Worm (Caenorhabditis elegans) whole organism, L4 larva: Measurements from ENCODE around the gene tbc-13.

Experiments
- D1046.2 ChIP-seq: fragments of 200-800 bp; sonication (Bioruptor generic); IDR thresholded peaks from 2 replicates; pipeline ENCODE4 v1.3.6; 2022; ENCODE audit warnings: missing genetic modification characterization, missing compliant biosample characterization
- F10B5.3 ChIP-seq: sonication (generic microtip); optimal IDR thresholded peaks from 2 replicates; lab custom pipeline; 2016; ENCODE audit warnings: mild to moderate bottlenecking, missing genetic modification characterization, missing compliant biosample characterization
- F37D6.2 ChIP-seq: sonication (generic microtip); optimal IDR thresholded peaks from 2 replicates; lab custom pipeline; 2016; ENCODE audit warnings: mild to moderate bottlenecking, missing genetic modification characterization, missing compliant biosample characterization
- R02D3.7 ChIP-seq: fragments of 150-350 bp; sonication (generic microtip); optimal IDR thresholded peaks from 3 replicates; lab custom pipeline; 2014; ENCODE audit warnings: missing biosample characterization, missing genetic modification characterization
- T26A8.4 ChIP-seq: fragments of 200-800 bp; sonication (Bioruptor generic); IDR thresholded peaks from 2 replicates; pipeline ENCODE4 v1.3.6; 2022; ENCODE audit warnings: missing genetic modification characterization, missing compliant biosample characterization
- ZK546.5 ChIP-seq, 2 experiments: sonication (generic microtip); optimal IDR thresholded peaks; 2 replicates each; lab custom pipeline; 2017; ENCODE audit warnings: missing biosample characterization in 2 of 2, missing genetic modification characterization in 2 of 2
- ama-1 ChIP-seq: fragments of 150-350 bp; optimal IDR thresholded peaks from 2 replicates; lab custom pipeline; 2014; ENCODE audit warnings: inconsistent platforms, mixed read lengths
- ceh-20 ChIP-seq: fragments of 200-800 bp; sonication (Bioruptor generic); IDR thresholded peaks from 2 replicates; pipeline ENCODE4 v1.3.6; 2022; ENCODE audit warnings: missing genetic modification reagents, missing genetic modification characterization, missing compliant biosample characterization
- ceh-44 ChIP-seq: fragments of 200-800 bp; sonication (Bioruptor generic); IDR thresholded peaks from 2 replicates; pipeline ENCODE4 v1.3.6; 2022; ENCODE audit warnings: missing genetic modification reagents, missing genetic modification characterization, missing compliant biosample characterization
- ceh-62 ChIP-seq: sonication (generic microtip); optimal IDR thresholded peaks from 2 replicates; lab custom pipeline; 2017; ENCODE audit warnings: missing biosample characterization, missing genetic modification characterization
- ces-1 ChIP-seq: fragments of 150-350 bp; sonication (generic microtip); optimal IDR thresholded peaks from 4 replicates; lab custom pipeline; 2014; ENCODE audit warnings: missing biosample characterization, missing genetic modification reagents, missing genetic modification characterization
- ctbp-1 ChIP-seq: fragments of 200-800 bp; sonication (Bioruptor generic); IDR thresholded peaks from 2 replicates; pipeline ENCODE4 v1.3.6; 2022; ENCODE audit warnings: missing genetic modification reagents, missing genetic modification characterization, missing compliant biosample characterization
- daf-16 ChIP-seq, 3 experiments: sonication (generic microtip); optimal IDR thresholded peaks; 2 replicates each; lab custom pipeline; 2016 to 2017; ENCODE audit warnings: missing genetic modification characterization in 3 of 3, missing genetic modification reagents in 3 of 3, mild to moderate bottlenecking in 2 of 3, missing compliant biosample characterization in 2 of 3, missing biosample characterization in 1 of 3, moderate library complexity in 1 of 3
- dmd-6 ChIP-seq: fragments of 200-800 bp; sonication (Bioruptor generic); IDR thresholded peaks from 2 replicates; pipeline ENCODE4 v1.3.6; 2022; ENCODE audit warnings: missing genetic modification reagents, missing genetic modification characterization, missing compliant biosample characterization
- dmd-9 ChIP-seq: fragments of 200-800 bp; sonication (Bioruptor generic); IDR thresholded peaks from 2 replicates; pipeline ENCODE4 v1.3.6; 2022; ENCODE audit warnings: missing genetic modification reagents, missing genetic modification characterization, missing compliant biosample characterization
- duxl-1 ChIP-seq: sonication (generic microtip); optimal IDR thresholded peaks from 2 replicates; lab custom pipeline; 2016; ENCODE audit warnings: mild to moderate bottlenecking, missing genetic modification characterization, moderate library complexity, missing compliant biosample characterization; ENCODE audit not compliant: poor library complexity
- egl-27 ChIP-seq: sonication (generic microtip); optimal IDR thresholded peaks from 3 replicates; lab custom pipeline; 2017; ENCODE audit warnings: missing biosample characterization, missing genetic modification reagents, missing genetic modification characterization
- egl-43 ChIP-seq: fragments of 200-800 bp; sonication (Bioruptor generic); IDR thresholded peaks from 2 replicates; pipeline ENCODE4 v1.3.6; 2022; ENCODE audit warnings: missing genetic modification reagents, missing genetic modification characterization, missing compliant biosample characterization
- fkh-10 ChIP-seq: fragments of 150-350 bp; optimal IDR thresholded peaks from 2 replicates; lab custom pipeline; 2014; ENCODE audit warnings: missing biosample characterization, missing genetic modification reagents, missing genetic modification characterization
- fos-1 ChIP-seq: fragments of 150-350 bp; optimal IDR thresholded peaks from 2 replicates; lab custom pipeline; 2014; ENCODE audit warnings: missing biosample characterization, missing genetic modification characterization
- gei-8 ChIP-seq: fragments of 200-800 bp; sonication (Bioruptor generic); optimal IDR thresholded peaks from 2 replicates; lab custom pipeline; 2018; ENCODE audit warnings: mild to moderate bottlenecking, missing genetic modification characterization, missing compliant biosample characterization
- hif-1 ChIP-seq, 2 experiments: sonication (generic microtip); optimal IDR thresholded peaks; 2 replicates each; lab custom pipeline; 2016 to 2017; ENCODE audit warnings: missing compliant biosample characterization in 2 of 2, missing genetic modification characterization in 2 of 2, missing genetic modification reagents in 2 of 2, missing genotype in 2 of 2, mild to moderate bottlenecking in 1 of 2
- lin-1 ChIP-seq: fragments of 200-800 bp; sonication (Bioruptor generic); IDR thresholded peaks from 2 replicates; pipeline ENCODE4 v1.3.6; 2022; ENCODE audit warnings: missing genetic modification reagents, missing genetic modification characterization, missing compliant biosample characterization
- lin-39 ChIP-seq: fragments of 150-350 bp; optimal IDR thresholded peaks from 2 replicates; lab custom pipeline; 2014; ENCODE audit warnings: missing biosample characterization, missing genetic modification reagents, missing genetic modification characterization
- madf-5 ChIP-seq, 2 experiments: fragments of 200-800 bp; sonication (Bioruptor generic); IDR thresholded peaks; 2 replicates each; pipeline ENCODE4 v1.3.6; 2022; ENCODE audit warnings: missing compliant biosample characterization in 2 of 2, missing genetic modification characterization in 2 of 2
- madf-9 ChIP-seq: fragments of 200-800 bp; sonication (Bioruptor generic); conservative IDR thresholded peaks from 2 replicates; pipeline ENCODE4 v1.3.6; 2022; ENCODE audit warnings: missing genetic modification reagents, missing genetic modification characterization, missing compliant biosample characterization
- mdl-1 ChIP-seq, 2 experiments: fragments of 150-350 bp in 1 of 2; sonication (generic microtip) in 1 of 2; optimal IDR thresholded peaks; 2 replicates each; lab custom pipeline; 2014 to 2017; ENCODE audit warnings: missing biosample characterization in 2 of 2, missing genetic modification characterization in 2 of 2
- mep-1 ChIP-seq: fragments of 150-350 bp; sonication (generic microtip); optimal IDR thresholded peaks from 3 replicates; lab custom pipeline; 2014; ENCODE audit warnings: missing biosample characterization, missing genetic modification characterization
- mxl-2 ChIP-seq: fragments of 200-800 bp; sonication (Bioruptor generic); conservative IDR thresholded peaks from 2 replicates; pipeline ENCODE4 v1.3.6; 2022; ENCODE audit warnings: missing genetic modification reagents, missing genetic modification characterization, missing compliant biosample characterization
- mxl-3 ChIP-seq: fragments of 200-800 bp; sonication (Bioruptor generic); optimal IDR thresholded peaks from 2 replicates; lab custom pipeline; 2018; ENCODE audit warnings: mild to moderate bottlenecking, missing genetic modification characterization, missing compliant biosample characterization
- nhr-10 ChIP-seq: fragments of 150-350 bp; optimal IDR thresholded peaks from 2 replicates; lab custom pipeline; 2014; ENCODE audit warnings: missing biosample characterization, missing genetic modification characterization
- nhr-102 ChIP-seq: sonication (generic microtip); optimal IDR thresholded peaks from 2 replicates; lab custom pipeline; 2016; ENCODE audit warnings: mild to moderate bottlenecking, missing genetic modification characterization, moderate library complexity, missing compliant biosample characterization
- nhr-11 ChIP-seq: fragments of 150-350 bp; optimal IDR thresholded peaks from 2 replicates; lab custom pipeline; 2014; ENCODE audit warnings: missing biosample characterization, missing genetic modification characterization
- nhr-111 ChIP-seq: fragments of 200-800 bp; sonication (Bioruptor generic); optimal IDR thresholded peaks from 2 replicates; lab custom pipeline; 2018; ENCODE audit warnings: mild to moderate bottlenecking, missing genetic modification characterization, missing compliant biosample characterization
- nhr-42 ChIP-seq: fragments of 200-800 bp; sonication (Bioruptor generic); IDR thresholded peaks from 2 replicates; pipeline ENCODE4 v1.3.6; 2022; ENCODE audit warnings: missing genetic modification characterization, missing compliant biosample characterization
- nhr-48 ChIP-seq: sonication (generic microtip); optimal IDR thresholded peaks from 2 replicates; lab custom pipeline; 2016; ENCODE audit warnings: mild to moderate bottlenecking, missing genetic modification characterization, missing compliant biosample characterization
- nhr-6 ChIP-seq: fragments of 150-350 bp; optimal IDR thresholded peaks from 2 replicates; lab custom pipeline; 2014; ENCODE audit warnings: missing biosample characterization, missing genetic modification characterization
- nhr-76 ChIP-seq: fragments of 150-350 bp; optimal IDR thresholded peaks from 2 replicates; lab custom pipeline; 2014; ENCODE audit warnings: missing biosample characterization, missing genetic modification characterization
- pha-4 ChIP-seq, 2 experiments: fragments of 150-350 bp in 1 of 2; fragments of 200-800 bp in 1 of 2; sonication (Bioruptor generic) in 1 of 2; IDR thresholded peaks in 1 of 2; optimal IDR thresholded peaks in 1 of 2; 2 replicates each; pipeline versions ENCODE4 v1.3.6 to Lab custom; 2014 to 2022; ENCODE audit warnings: missing genetic modification characterization in 2 of 2, missing genetic modification reagents in 2 of 2, missing biosample characterization in 1 of 2, missing compliant biosample characterization in 1 of 2
- rbr-2 ChIP-seq: sonication (generic microtip); optimal IDR thresholded peaks from 2 replicates; lab custom pipeline; 2016; ENCODE audit warnings: missing genotype, missing genetic modification characterization, missing compliant biosample characterization
- saeg-2 ChIP-seq: fragments of 200-800 bp; sonication (Bioruptor generic); IDR thresholded peaks from 2 replicates; pipeline ENCODE4 v1.3.6; 2022; ENCODE audit warnings: missing genetic modification reagents, missing genetic modification characterization, missing compliant biosample characterization
- sdz-12 ChIP-seq: fragments of 200-800 bp; sonication (Bioruptor generic); optimal IDR thresholded peaks from 2 replicates; lab custom pipeline; 2018; ENCODE audit warnings: mild to moderate bottlenecking, missing genetic modification characterization, missing compliant biosample characterization
- set-16 ChIP-seq: fragments of 200-800 bp; sonication (Bioruptor generic); IDR thresholded peaks from 2 replicates; pipeline ENCODE4 v1.3.6; 2022; ENCODE audit warnings: missing genetic modification reagents, missing genetic modification characterization, missing compliant biosample characterization
- snpc-1.2 ChIP-seq: fragments of 200-800 bp; sonication (Bioruptor generic); IDR thresholded peaks from 2 replicates; pipeline ENCODE4 v1.3.6; 2022; ENCODE audit warnings: missing genetic modification reagents, missing genetic modification characterization, missing compliant biosample characterization
- spr-3 ChIP-seq: fragments of 200-800 bp; sonication (Bioruptor generic); optimal IDR thresholded peaks from 2 replicates; lab custom pipeline; 2018; ENCODE audit warnings: mild to moderate bottlenecking, missing genetic modification characterization, missing compliant biosample characterization
- unc-130 ChIP-seq: sonication (generic microtip); optimal IDR thresholded peaks from 2 replicates; lab custom pipeline; 2016; ENCODE audit warnings: missing genetic modification reagents, missing genetic modification characterization, missing compliant biosample characterization
- unc-62 ChIP-seq, 3 experiments: fragments of 150-350 bp in 1 of 3; sonication (generic microtip); optimal IDR thresholded peaks in 2 of 3; peaks in 1 of 3; 1 replicate in 1 of 3; 2 replicates in 2 of 3; lab custom pipeline; 2014 to 2017; ENCODE audit warnings: missing biosample characterization in 3 of 3, missing genetic modification characterization in 3 of 3, missing genetic modification reagents in 3 of 3, missing genotype in 1 of 3
- zag-1 ChIP-seq: fragments of 150-350 bp; optimal IDR thresholded peaks from 2 replicates; lab custom pipeline; 2014; ENCODE audit warnings: missing biosample characterization, missing genetic modification characterization
- zip-11 ChIP-seq: fragments of 200-800 bp; sonication (Bioruptor generic); IDR thresholded peaks from 2 replicates; pipeline ENCODE4 v1.3.6; 2022; ENCODE audit warnings: missing genetic modification characterization, missing compliant biosample characterization

Gene tbc-13

ce11 chrX:12510148-12510785 lies 25.4 kb downstream of the tbc-13 start (continued):
- TF ChIP-seq nhr-111 (GFP tag; lab: Kevin White, UChicago) (no peak), ctbp-1 (GFP tag; lab: Robert Waterston, UW) (peak; percentile 42; the same call in 1 of the 2 replicates), nhr-102 (tag; lab: Kevin White, UChicago) (no peak), mdl-1 (tag; optimal IDR thresholded peaks at IDR 0.05; lab: Kevin White, UChicago) (peak in 1 of 2 experiments; percentile 51), fkh-10 (GFP tag; lab: Kevin White, UChicago) (no peak), ZK546.5 (tag; optimal IDR thresholded peaks at IDR 0.05; lab: Kevin White, UChicago) (no peak), madf-9 (GFP tag; lab: Robert Waterston, UW) (no peak), set-16 (GFP tag; lab: Robert Waterston, UW) (peak; percentile 14; the same call in 1 of the 2 replicates), ama-1 (no peak), T26A8.4 (GFP tag; lab: Robert Waterston, UW) (no peak), nhr-6 (no peak), nhr-10 (no peak), R02D3.7 (tag; lab: Kevin White, UChicago) (no peak), nhr-42 (GFP tag; lab: Robert Waterston, UW) (no peak), mxl-2 (GFP tag; lab: Robert Waterston, UW) (no peak), unc-130 (GFP tag; lab: Kevin White, UChicago) (no peak), snpc-1.2 (GFP tag; lab: Robert Waterston, UW) (no peak), F37D6.2 (peak; percentile 59), nhr-48 (tag; lab: Kevin White, UChicago) (no peak), fos-1 (tag; lab: Kevin White, UChicago) (no peak), zip-11 (GFP tag; lab: Robert Waterston, UW) (no peak), spr-3 (GFP tag; lab: Kevin White, UChicago) (no peak), D1046.2 (GFP tag; lab: Robert Waterston, UW) (no peak), nhr-11 (tag; lab: Kevin White, UChicago) (peak; percentile 82), ceh-44 (no peak), lin-1 (GFP tag; lab: Robert Waterston, UW) (no peak), nhr-76 (tag; lab: Kevin White, UChicago) (no peak), lin-39 (tag; lab: Kevin White, UChicago) (no peak), egl-43 (GFP tag; lab: Robert Waterston, UW) (no peak), rbr-2 (peak; percentile 57), mxl-3 (GFP tag; lab: Kevin White, UChicago) (peak; percentile 33), pha-4 (GFP tag; IDR thresholded peaks at IDR 0.05; lab: Robert Waterston, UW) (0 out of 2 replicates have a peak, but pooled peaks have one; percentile 10), pha-4 (tag; optimal IDR thresholded peaks at IDR 0.05; lab: Kevin White, UChicago) (no peak), ces-1 (GFP tag; lab: Kevin White, UChicago) (no peak), dmd-9 (no peak), unc-62 (GFP tag; optimal IDR thresholded peaks at IDR 0.05 in 1 of 2; lab: Kevin White, UChicago) (peak in 1 of 2 experiments; percentile 75), unc-62 (tag; optimal IDR thresholded peaks at IDR 0.05; lab: Kevin White, UChicago) (no peak), F10B5.3 (tag; lab: Kevin White, UChicago) (no peak), daf-16 (GFP tag; optimal IDR thresholded peaks at IDR 0.05; lab: Kevin White, UChicago) (peak in 1 of 2 experiments; percentile 58), daf-16 (tag; optimal IDR thresholded peaks at IDR 0.05; lab: Kevin White, UChicago) (no peak), mep-1 (tag; lab: Kevin White, UChicago) (peak; percentile 82), egl-27 (tag; lab: Kevin White, UChicago) (no peak), hif-1 (tag; optimal IDR thresholded peaks at IDR 0.05; lab: Kevin White, UChicago) (peak in 1 of 2 experiments; percentile 47), duxl-1 (no peak), sdz-12 (no peak), saeg-2 (GFP tag; lab: Robert Waterston, UW) (no peak), madf-5 (GFP tag; IDR thresholded peaks at IDR 0.05; lab: Robert Waterston, UW) (no peak), zag-1 (tag; lab: Kevin White, UChicago) (no peak), dmd-6 (GFP tag; lab: Robert Waterston, UW) (peak; percentile 25), ceh-62 (tag; lab: Kevin White, UChicago) (no peak), ceh-20 (peak; percentile 69), gei-8 (GFP tag; lab: Kevin White, UChicago) (no peak)
